Fruit fly (Drosophila melanogaster) whole organism, prepupa: ENCODE results near the gene CG17560.

Experiments
- CG32006 ChIP-seq: fragments of 200-800 bp; sonication (Bioruptor generic); optimal IDR thresholded peaks from 3 replicates; lab custom pipeline; 2017; ENCODE audit warnings: missing biosample characterization, mild to moderate bottlenecking, missing genetic modification characterization
- CG3919 ChIP-seq: fragments of 200-800 bp; sonication (Bioruptor generic); optimal IDR thresholded peaks from 3 replicates; lab custom pipeline; 2016; ENCODE audit warnings: missing biosample characterization, missing genetic modification characterization
- CG6808 ChIP-seq: fragments of 200-800 bp; sonication (Bioruptor generic); optimal IDR thresholded peaks from 3 replicates; lab custom pipeline; 2017; ENCODE audit warnings: missing biosample characterization, missing genetic modification characterization, mild to moderate bottlenecking, moderate library complexity, missing genetic modification reagents
- CG8319 ChIP-seq: fragments of 200-800 bp; sonication (Bioruptor generic); optimal IDR thresholded peaks from 3 replicates; lab custom pipeline; 2016; ENCODE audit warnings: missing biosample characterization, missing genetic modification characterization
- Hr39 ChIP-seq: fragments of 200-800 bp; sonication (Bioruptor generic); optimal IDR thresholded peaks from 2 replicates; lab custom pipeline; 2016; ENCODE audit warnings: missing biosample characterization, missing genetic modification characterization
- Lpt ChIP-seq: fragments of 200-800 bp; sonication (Bioruptor generic); optimal IDR thresholded peaks from 3 replicates; lab custom pipeline; 2016; ENCODE audit warnings: missing biosample characterization, missing genetic modification characterization
- Sox102F ChIP-seq: fragments of 200-800 bp; sonication (Bioruptor generic); optimal IDR thresholded peaks from 2 replicates; lab custom pipeline; 2016; ENCODE audit warnings: missing biosample characterization, mild to moderate bottlenecking, missing genetic modification characterization
- svp ChIP-seq: fragments of 200-800 bp; sonication (Bioruptor generic); peaks from one replicate; lab custom pipeline; 2016; ENCODE audit warnings: missing biosample characterization, missing genetic modification characterization

DNA sequence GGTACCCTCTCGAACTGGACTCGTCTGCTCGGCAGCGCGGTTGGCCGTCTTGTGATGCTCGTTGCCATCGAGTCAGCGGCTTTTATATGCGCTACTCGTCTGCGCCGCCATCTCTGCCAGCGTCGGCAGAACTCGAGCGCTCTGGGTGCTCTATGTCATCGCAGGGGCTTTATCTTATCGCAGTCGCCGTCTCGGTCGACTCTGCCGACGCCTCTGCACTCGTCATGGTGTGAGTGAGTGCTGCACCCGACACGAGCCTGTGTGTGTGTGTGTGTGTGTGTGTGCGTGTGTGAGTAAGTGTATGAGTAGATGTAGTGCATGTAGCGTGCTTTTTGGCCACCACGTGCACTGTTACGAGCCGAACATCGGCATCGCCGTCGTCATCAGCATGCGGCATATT is 34.1 kb upstream of the CG17560 start, which contains the start of gene Scp2:
- TF ChIP-seq Lpt = no peak
- no peak for TF ChIP-seq Hr39 (GFP tag; lab: Kevin White, UChicago)
- TF ChIP-seq CG8319 (GFP tag; lab: Kevin White, UChicago) = no peak
- no peak for TF ChIP-seq Sox102F
- no peak for TF ChIP-seq CG32006 (GFP tag; lab: Kevin White, UChicago)
- TF ChIP-seq CG6808 (GFP tag; lab: Kevin White, UChicago) = no peak
- no peak for TF ChIP-seq CG3919
- peak; percentile 19 for TF ChIP-seq svp (GFP tag; lab: Kevin White, UChicago)
